Worm (Caenorhabditis elegans): ENCODE measurements around the gene gfat-1.

- TF ChIP-seq W03F9.2 (tag; optimal IDR thresholded peaks at IDR 0.05), result no peak
- no peak for TF ChIP-seq him-1 (tag; optimal IDR thresholded peaks at IDR 0.05)
- no peak for TF ChIP-seq dao-5 (tag; optimal IDR thresholded peaks at IDR 0.05)
These were observed 31.1 kb downstream of the gfat-1 start, which contains the start of gene F54D5.15 for ce11 chrII:11564127-11564526.

All from whole organism, L4/young adult.